Fruit fly (Drosophila melanogaster): ENCODE data around the gene CG4364.

The CG4364 gene

dm6 chr2L:9736000-9736695 lies 25.1 kb upstream of the CG4364 start, which contains the start of gene CG13117 (continued):
- TF ChIP-seq Eip75B (GFP tag; optimal IDR thresholded peaks at IDR 0.05) (peak; percentile 49), spab (GFP tag; optimal IDR thresholded peaks at IDR 0.05) (peak; percentile 35), CG10631 (GFP tag; optimal IDR thresholded peaks at IDR 0.05) (peak; percentile 28), fkh (GFP tag; optimal IDR thresholded peaks at IDR 0.05) (no peak), CG34406 (GFP tag; optimal IDR thresholded peaks at IDR 0.05) (peak; percentile 48), eg (GFP tag; IDR thresholded peaks at IDR 0.05) (peak; percentile 54; the same call in 2 of the 3 replicates), Sox15 (GFP tag; optimal IDR thresholded peaks at IDR 0.05) (peak; percentile 4), CG4318 (GFP tag; optimal IDR thresholded peaks at IDR 0.05) (peak; percentile 40), fd85E (GFP tag; optimal IDR thresholded peaks at IDR 0.05) (no peak)

DNA sequence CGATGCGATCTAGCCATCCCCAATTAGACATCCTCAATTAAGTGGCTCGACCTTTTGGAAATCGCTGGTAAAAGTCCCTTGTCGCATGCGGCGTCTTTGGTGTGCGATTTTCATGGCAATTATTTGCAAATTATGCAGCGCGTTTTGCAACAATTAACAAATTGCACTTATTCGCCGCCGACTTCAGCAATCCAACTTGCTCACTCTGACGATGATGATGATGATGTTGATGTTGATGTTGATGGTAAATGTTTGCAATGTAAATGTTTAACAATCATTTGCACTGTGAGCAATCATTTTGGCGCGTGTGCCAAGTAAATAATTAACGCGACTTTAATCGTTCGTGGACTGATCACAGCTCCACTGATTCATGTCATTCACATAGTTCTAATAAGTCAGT lies 23.1 kb upstream of the CG4364 start:
- TF ChIP-seq CG34406 (GFP tag; optimal IDR thresholded peaks at IDR 0.05) (peak; percentile 38), CG3919 (GFP tag; optimal IDR thresholded peaks at IDR 0.05) (peak; percentile 47), CG8632 (GFP tag; optimal IDR thresholded peaks at IDR 0.05) (peak; percentile 21), spab (GFP tag; optimal IDR thresholded peaks at IDR 0.05) (no peak), CG6163 (GFP tag; IDR thresholded peaks at IDR 0.05) (peak; percentile 44; the same call in 1 of the 3 replicates), CG6854 (GFP tag; optimal IDR thresholded peaks at IDR 0.05) (peak; percentile 25), CG1621 (tag; optimal IDR thresholded peaks at IDR 0.05) (peak; percentile 26), CG6276 (GFP tag; optimal IDR thresholded peaks at IDR 0.05) (no peak), dac (GFP tag; optimal IDR thresholded peaks at IDR 0.05) (no peak), achi (GFP tag; optimal IDR thresholded peaks at IDR 0.05) (peak; percentile 15), CG7368 (GFP tag; optimal IDR thresholded peaks at IDR 0.05) (peak; percentile 37), CG11762 (GFP tag; optimal IDR thresholded peaks at IDR 0.05; ENCODE audit: insufficient read depth) (no peak), Gug (GFP tag; IDR thresholded peaks at IDR 0.05) (no peak), pdm3 (GFP tag; optimal IDR thresholded peaks at IDR 0.05) (peak; percentile 19), Eip78C (GFP tag) (peak; percentile 77), ss (GFP tag; optimal IDR thresholded peaks at IDR 0.05) (peak in 1 of 2 experiments; percentile 8), salr (GFP tag; optimal IDR thresholded peaks at IDR 0.05) (peak in 1 of 2 experiments; percentile 28), eg (GFP tag; IDR thresholded peaks at IDR 0.05) (0 out of 3 replicates have a peak, but pooled peaks have one; percentile 21), CG10669 (GFP tag; optimal IDR thresholded peaks at IDR 0.05) (peak; percentile 20)

- no peak for TF ChIP-seq CG3919 (GFP tag; optimal IDR thresholded peaks at IDR 0.05)
- no peak for TF ChIP-seq Lpt (GFP tag; optimal IDR thresholded peaks at IDR 0.05)
- TF ChIP-seq Hr39 (GFP tag; optimal IDR thresholded peaks at IDR 0.05) = no peak
- TF ChIP-seq Sox15 (GFP tag; optimal IDR thresholded peaks at IDR 0.05) = no peak
- TF ChIP-seq CG1621 (tag; optimal IDR thresholded peaks at IDR 0.05) = peak; percentile 3
- TF ChIP-seq svp (GFP tag) = peak; percentile 85
- no peak for TF ChIP-seq CG6854 (GFP tag; optimal IDR thresholded peaks at IDR 0.05)
- no peak for TF ChIP-seq CG31627 (GFP tag; optimal IDR thresholded peaks at IDR 0.05)
- no peak for TF ChIP-seq CG9139 (GFP tag; optimal IDR thresholded peaks at IDR 0.05)
These were observed 20.2 kb upstream of the CG4364 start for dm6 chr2L:9731269-9731668.

DNA sequence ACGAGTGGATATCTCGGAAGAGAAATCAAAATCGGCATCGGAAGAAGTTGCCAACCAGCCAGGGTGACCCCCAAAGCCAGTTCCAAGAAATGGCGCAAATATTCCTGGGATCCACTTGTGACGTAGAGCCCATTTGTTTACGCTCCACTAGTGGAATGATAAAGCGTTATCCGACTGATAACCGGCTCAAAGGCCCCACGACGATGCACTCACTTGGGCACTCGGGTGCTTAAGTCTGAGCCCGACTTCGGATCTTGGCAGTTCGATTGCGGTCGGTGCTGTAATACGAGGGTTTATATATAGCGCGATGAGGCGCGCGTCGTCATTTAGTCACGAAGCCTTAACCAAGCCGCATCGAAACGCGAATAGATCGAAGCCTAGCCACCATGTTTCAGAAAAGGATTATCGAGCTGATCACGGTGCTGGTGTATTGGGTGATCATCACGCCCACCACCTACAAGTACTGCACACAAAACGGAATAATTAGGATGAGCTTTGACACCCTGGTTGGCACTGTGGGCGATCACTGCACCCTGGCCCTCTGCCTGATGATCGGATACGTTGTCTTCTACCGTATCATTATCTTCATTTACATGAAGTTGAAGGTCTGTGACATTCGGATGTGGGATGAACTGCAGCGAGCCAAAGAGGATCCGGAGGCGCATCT lies 18.7 kb upstream of the CG4364 start, which contains the start of gene CG13116:
TSS of gene CG13116 (plus strand) at position 323 of the 667 bp plus-strand sequence.
- no peak for TF ChIP-seq fkh (GFP tag; optimal IDR thresholded peaks at IDR 0.05)
- no peak for TF ChIP-seq dac (GFP tag; optimal IDR thresholded peaks at IDR 0.05)
- TF ChIP-seq Eip78C (GFP tag) = peak; percentile 36
- TF ChIP-seq Eip75B (GFP tag; optimal IDR thresholded peaks at IDR 0.05) = no peak
- no peak for TF ChIP-seq eg (GFP tag; IDR thresholded peaks at IDR 0.05)
- no peak for TF ChIP-seq fd85E (GFP tag; optimal IDR thresholded peaks at IDR 0.05)
- peak; percentile 93 for TF ChIP-seq svp (GFP tag)
- TF ChIP-seq ss (GFP tag; optimal IDR thresholded peaks at IDR 0.05) = peak in 1 of 2 experiments; percentile 3
- TF ChIP-seq CG11762 (GFP tag; optimal IDR thresholded peaks at IDR 0.05; ENCODE audit: insufficient read depth) = no peak
- no peak for TF ChIP-seq CG32006 (GFP tag; optimal IDR thresholded peaks at IDR 0.05)
- no peak for TF ChIP-seq Hr38 (GFP tag; optimal IDR thresholded peaks at IDR 0.05)
- TF ChIP-seq spab (GFP tag; optimal IDR thresholded peaks at IDR 0.05) = no peak

All from whole organism, prepupa.